Fruit fly (Drosophila melanogaster) whole organism, embryonic: Measurements from ENCODE around the gene CG8191.

Experiments
- CG10267 ChIP-seq: fragments of 200-800 bp; sonication (Bioruptor generic); optimal IDR thresholded peaks from 2 replicates; lab custom pipeline; 2018; ENCODE audit warnings: missing biosample characterization, mild to moderate bottlenecking, missing genetic modification characterization, moderate library complexity
- CG10321 ChIP-seq: fragments of 200-800 bp; sonication (Bioruptor generic); IDR thresholded peaks from 2 replicates; pipeline ENCODE4 v1.3.6; 2022; ENCODE audit warnings: missing biosample characterization, missing genetic modification characterization
- CG11695 ChIP-seq: fragments of 200-800 bp; sonication (Bioruptor generic); IDR thresholded peaks from 3 replicates; pipeline ENCODE4 v1.3.6; 2022; ENCODE audit warnings: missing biosample characterization, missing genetic modification characterization
- CG12391 ChIP-seq: fragments of 200-800 bp; sonication (Bioruptor generic); optimal IDR thresholded peaks from 3 replicates; lab custom pipeline; 2018; ENCODE audit warnings: missing biosample characterization, mild to moderate bottlenecking, missing genetic modification characterization, moderate library complexity
- CG13287 ChIP-seq: fragments of 200-800 bp; sonication (Bioruptor generic); IDR thresholded peaks from 2 replicates; pipeline ENCODE4 v1.3.6; 2022; ENCODE audit warnings: missing biosample characterization, missing genetic modification characterization; ENCODE audit not compliant: partially characterized antibody
- CG13624 ChIP-seq: fragments of 200-800 bp; sonication (Bioruptor generic); optimal IDR thresholded peaks from 2 replicates; lab custom pipeline; 2016; ENCODE audit warnings: missing biosample characterization, missing genetic modification characterization
- CG15514 ChIP-seq: fragments of 200-800 bp; sonication (Bioruptor generic); optimal IDR thresholded peaks from 3 replicates; lab custom pipeline; 2017; ENCODE audit warnings: missing biosample characterization, missing genetic modification characterization, mild to moderate bottlenecking, moderate library complexity, missing genetic modification reagents
- CG1603 ChIP-seq: fragments of 200-800 bp; sonication (Bioruptor generic); optimal IDR thresholded peaks from 2 replicates; lab custom pipeline; 2019; ENCODE audit warnings: missing biosample characterization, mild to moderate bottlenecking, missing genetic modification characterization, moderate library complexity
- CG17385 ChIP-seq: fragments of 200-800 bp; sonication (Bioruptor generic); optimal IDR thresholded peaks from 3 replicates; lab custom pipeline; 2018; ENCODE audit warnings: missing biosample characterization, mild to moderate bottlenecking, missing genetic modification characterization
- CG18011 ChIP-seq: fragments of 200-800 bp; sonication (Bioruptor generic); optimal IDR thresholded peaks from 2 replicates; lab custom pipeline; 2017; ENCODE audit warnings: missing biosample characterization, missing genetic modification characterization, mild to moderate bottlenecking, moderate library complexity, missing genotype
- CG31224 ChIP-seq: fragments of 200-800 bp; sonication (Bioruptor generic); IDR thresholded peaks from 2 replicates; pipeline ENCODE4 v1.3.6; 2022; ENCODE audit warnings: missing biosample characterization, missing genetic modification characterization
- CG3281 ChIP-seq: fragments of 200-800 bp; sonication (Bioruptor generic); optimal IDR thresholded peaks from 3 replicates; lab custom pipeline; 2017; ENCODE audit warnings: missing biosample characterization, mild to moderate bottlenecking, missing genetic modification characterization
- CG34422 ChIP-seq: fragments of 200-800 bp; sonication (Bioruptor generic); IDR thresholded peaks from 3 replicates; pipeline ENCODE4 v1.3.6; 2022; ENCODE audit warnings: missing biosample characterization, missing genetic modification characterization
- CG42726 ChIP-seq: fragments of 200-800 bp; sonication (Bioruptor generic); IDR thresholded peaks from 2 replicates; pipeline ENCODE4 v1.3.6; 2022; ENCODE audit warnings: missing biosample characterization, missing genetic modification characterization; ENCODE audit not compliant: partially characterized antibody
- CG4424 ChIP-seq: fragments of 200-800 bp; sonication (Bioruptor generic); optimal IDR thresholded peaks from 3 replicates; lab custom pipeline; 2016; ENCODE audit warnings: missing biosample characterization, missing genetic modification characterization
- CG4617 ChIP-seq: fragments of 200-800 bp; sonication (Bioruptor generic); optimal IDR thresholded peaks from 3 replicates; lab custom pipeline; 2016; ENCODE audit warnings: missing biosample characterization, missing genetic modification characterization, borderline replicate concordance
- CG7357 ChIP-seq: fragments of 200-800 bp; sonication (Bioruptor generic); IDR thresholded peaks from 3 replicates; pipeline ENCODE4 v1.3.6; 2022; ENCODE audit warnings: missing biosample characterization, missing genetic modification characterization
- CG9797 ChIP-seq: fragments of 200-800 bp; sonication (Bioruptor generic); optimal IDR thresholded peaks from 3 replicates; lab custom pipeline; 2018; ENCODE audit warnings: missing biosample characterization, mild to moderate bottlenecking, missing genetic modification characterization
- D19A ChIP-seq: fragments of 200-800 bp; optimal IDR thresholded peaks from 3 replicates; lab custom pipeline; 2019; ENCODE audit warnings: missing biosample characterization, mild to moderate bottlenecking, missing genetic modification characterization, moderate library complexity
- Elba2 ChIP-seq: fragments of 200-800 bp; sonication (Bioruptor generic); optimal IDR thresholded peaks from 3 replicates; lab custom pipeline; 2016; ENCODE audit warnings: missing biosample characterization, missing genetic modification characterization
- Ets97D ChIP-seq: fragments of 200-800 bp; sonication (Bioruptor generic); optimal IDR thresholded peaks from 3 replicates; lab custom pipeline; 2016; ENCODE audit warnings: missing biosample characterization, missing genetic modification characterization
- MESR4 ChIP-seq: fragments of 200-800 bp; sonication (Bioruptor generic); optimal IDR thresholded peaks from 2 replicates; lab custom pipeline; 2018; ENCODE audit warnings: missing biosample characterization, mild to moderate bottlenecking, missing genetic modification characterization, moderate library complexity
- Meics ChIP-seq: fragments of 200-800 bp; sonication (Bioruptor generic); optimal IDR thresholded peaks from 2 replicates; lab custom pipeline; 2017; ENCODE audit warnings: missing biosample characterization, mild to moderate bottlenecking, missing genetic modification characterization
- Myb ChIP-seq: fragments of 200-800 bp; sonication (Bioruptor generic); optimal IDR thresholded peaks from 2 replicates; lab custom pipeline; 2016; ENCODE audit warnings: missing biosample characterization, missing genetic modification characterization
- Opbp ChIP-seq: fragments of 200-800 bp; sonication (Bioruptor generic); IDR thresholded peaks from 3 replicates; pipeline ENCODE4 v1.3.6; 2022; ENCODE audit warnings: missing biosample characterization, missing genetic modification characterization; ENCODE audit not compliant: partially characterized antibody
- Rfx ChIP-seq: fragments of 200-800 bp; sonication (Bioruptor generic); IDR thresholded peaks from 2 replicates; pipeline ENCODE4 v1.3.6; 2022; ENCODE audit warnings: missing biosample characterization, missing genetic modification characterization
- Sin3A ChIP-seq: fragments of >200 bp; optimal IDR thresholded peaks from 2 replicates; lab custom pipeline; 2018
- Sry-β ChIP-seq: fragments of 200-800 bp; sonication (Bioruptor generic); optimal IDR thresholded peaks from 2 replicates; lab custom pipeline; 2018; ENCODE audit warnings: missing biosample characterization, mild to moderate bottlenecking, missing genetic modification characterization, moderate library complexity
- YL-1 ChIP-seq: fragments of 200-800 bp; sonication (Bioruptor generic); optimal IDR thresholded peaks from 3 replicates; lab custom pipeline; 2017; ENCODE audit warnings: missing biosample characterization, mild to moderate bottlenecking, missing genetic modification characterization
- bigmax ChIP-seq: fragments of 200-800 bp; sonication (Bioruptor generic); optimal IDR thresholded peaks from 2 replicates; lab custom pipeline; 2018; ENCODE audit warnings: missing biosample characterization, mild to moderate bottlenecking, missing genetic modification characterization
- dmrt11E ChIP-seq: fragments of 200-800 bp; sonication (Bioruptor generic); optimal IDR thresholded peaks from 3 replicates; lab custom pipeline; 2018; ENCODE audit warnings: missing biosample characterization, mild to moderate bottlenecking, missing genetic modification characterization, moderate library complexity
- hkb ChIP-seq, 2 experiments: fragments of 200-800 bp in 1 of 2; fragments of >200 bp in 1 of 2; sonication (Bioruptor generic) in 1 of 2; IDR thresholded peaks in 1 of 2; optimal IDR thresholded peaks in 1 of 2; 2 replicates each; pipeline versions ENCODE4 v1.3.6 to Lab custom; 2017 to 2022; ENCODE audit warnings: missing biosample characterization in 1 of 2, missing genetic modification characterization in 1 of 2
- ind ChIP-seq: fragments of 200-800 bp; sonication (Bioruptor generic); optimal IDR thresholded peaks from 3 replicates; lab custom pipeline; 2016; ENCODE audit warnings: missing biosample characterization, missing genetic modification characterization
- inv ChIP-seq: fragments of 200-800 bp; sonication (Bioruptor generic); IDR thresholded peaks from 2 replicates; pipeline ENCODE4 v1.3.6; 2022; ENCODE audit warnings: missing biosample characterization, missing genetic modification characterization; ENCODE audit not compliant: partially characterized antibody
- jumu ChIP-seq: fragments of 200-800 bp; sonication (Bioruptor generic); optimal IDR thresholded peaks from 3 replicates; lab custom pipeline; 2016; ENCODE audit warnings: missing biosample characterization, missing genetic modification characterization
- kay ChIP-seq: fragments of 200-800 bp; sonication (Bioruptor generic); optimal IDR thresholded peaks from 2 replicates; lab custom pipeline; 2016; ENCODE audit warnings: missing biosample characterization, missing genetic modification characterization
- knrl ChIP-seq: fragments of 200-800 bp; sonication (Bioruptor generic); IDR thresholded peaks from 3 replicates; pipeline ENCODE4 v1.3.6; 2022; ENCODE audit warnings: missing biosample characterization, missing genetic modification characterization; ENCODE audit not compliant: partially characterized antibody
- lab ChIP-seq: fragments of 200-800 bp; sonication (Bioruptor generic); optimal IDR thresholded peaks from 3 replicates; lab custom pipeline; 2017; ENCODE audit warnings: missing biosample characterization, missing genetic modification characterization, mild to moderate bottlenecking, moderate library complexity, missing genetic modification reagents
- lov ChIP-seq, 2 experiments: fragments of 200-800 bp in 1 of 2; fragments of >200 bp in 1 of 2; sonication (Bioruptor generic) in 1 of 2; IDR thresholded peaks in 1 of 2; optimal IDR thresholded peaks in 1 of 2; 2 replicates in 1 of 2; 3 replicates in 1 of 2; pipeline versions ENCODE4 v1.3.6 to Lab custom; 2017 to 2022; ENCODE audit warnings: missing biosample characterization in 1 of 2, missing genetic modification characterization in 1 of 2
- mld ChIP-seq: fragments of 200-800 bp; sonication (Bioruptor generic); IDR thresholded peaks from 3 replicates; pipeline ENCODE4 v1.3.6; 2022; ENCODE audit warnings: missing biosample characterization, missing genetic modification characterization; ENCODE audit not compliant: partially characterized antibody
- phol ChIP-seq: fragments of 200-800 bp; sonication (Bioruptor generic); optimal IDR thresholded peaks from 3 replicates; lab custom pipeline; 2018; ENCODE audit warnings: missing biosample characterization, mild to moderate bottlenecking, missing genetic modification characterization, moderate library complexity
- row ChIP-seq: fragments of 200-800 bp; sonication (Bioruptor generic); IDR thresholded peaks from 3 replicates; pipeline ENCODE4 v1.3.6; 2022; ENCODE audit warnings: missing biosample characterization, missing genetic modification characterization
- sens ChIP-seq: fragments of 200-800 bp; sonication (Bioruptor generic); peaks from one replicate; lab custom pipeline; 2016; ENCODE audit warnings: missing biosample characterization, missing genetic modification characterization
- slbo ChIP-seq: fragments of 200-800 bp; sonication (Bioruptor generic); IDR thresholded peaks from 2 replicates; pipeline ENCODE4 v1.3.6; 2022; ENCODE audit warnings: missing biosample characterization, missing genetic modification characterization
- sob ChIP-seq: fragments of 200-800 bp; sonication (Bioruptor generic); IDR thresholded peaks from 2 replicates; pipeline ENCODE4 v1.3.6; 2022; ENCODE audit warnings: missing biosample characterization, missing genetic modification characterization
- tin ChIP-seq: fragments of 200-800 bp; sonication (Bioruptor generic); optimal IDR thresholded peaks from 3 replicates; lab custom pipeline; 2016; ENCODE audit warnings: missing biosample characterization, missing genetic modification characterization

Gene CG8191

dm6 chrX:15745905-15746681 is 14.1 kb downstream of the CG8191 start, which contains the start of the genes CG8944 and CCT6 (continued):
- TF ChIP-seq CG9797 (GFP tag; lab: Kevin White, UChicago) (peak; percentile 28), Ets97D (GFP tag; lab: Kevin White, UChicago) (peak; percentile 17), CG11695 (no peak), CG15514 (GFP tag; lab: Kevin White, UChicago) (peak; percentile 30), slbo (GFP tag; lab: Robert Waterston, UW) (peak; percentile 50), CG12391 (peak; percentile 59), CG10321 (GFP tag; lab: Robert Waterston, UW) (no peak), CG42726 (GFP tag; lab: Robert Waterston, UW) (no peak), Myb (GFP tag; lab: Kevin White, UChicago) (no peak), Sry-β (GFP tag; lab: Kevin White, UChicago) (peak; percentile 83), dmrt11E (tag; lab: Kevin White, UChicago) (no peak), row (GFP tag; lab: Robert Waterston, UW) (peak; percentile 77), knrl (GFP tag; lab: Robert Waterston, UW) (0 out of 3 replicates have a peak, but pooled peaks have one; percentile 42), inv (GFP tag; lab: Robert Waterston, UW) (0 out of 2 replicates have a peak, but pooled peaks have one; percentile 33), CG3281 (GFP tag; lab: Kevin White, UChicago) (no peak), CG1603 (tag; lab: Kevin White, UChicago) (peak; percentile 20), sens (GFP tag; lab: Kevin White, UChicago) (peak; percentile 64), CG13287 (GFP tag; lab: Robert Waterston, UW) (0 out of 2 replicates have a peak, but pooled peaks have one; percentile 28), Rfx (GFP tag; lab: Robert Waterston, UW) (peak; percentile 57), jumu (GFP tag; lab: Kevin White, UChicago) (no peak), CG10267 (tag; lab: Kevin White, UChicago) (peak; percentile 40), sob (no peak), tin (GFP tag; lab: Kevin White, UChicago) (peak; percentile 14), CG4424 (GFP tag; lab: Kevin White, UChicago) (peak; percentile 1), D19A (peak; percentile 17), ind (GFP tag; lab: Kevin White, UChicago) (peak; percentile 20)

- peak; percentile 96 for TF ChIP-seq bigmax (GFP tag; lab: Kevin White, UChicago)
- TF ChIP-seq MESR4 (GFP tag; lab: Kevin White, UChicago): peak; percentile 80
- no peak for TF ChIP-seq Meics
- no peak for TF ChIP-seq hkb (optimal IDR thresholded peaks at IDR 0.05; lab: Kevin White, UChicago)
- TF ChIP-seq hkb (GFP tag; IDR thresholded peaks at IDR 0.05; lab: Robert Waterston, UW): no peak
- TF ChIP-seq phol: no peak
- 0 out of 3 replicates have a peak, but pooled peaks have one; percentile 23 for TF ChIP-seq mld
- no peak for TF ChIP-seq lab (GFP tag; lab: Kevin White, UChicago)
- TF ChIP-seq CG11695: no peak
- no peak for TF ChIP-seq CG31224 (GFP tag; lab: Robert Waterston, UW)
- TF ChIP-seq CG4617 (GFP tag; lab: Kevin White, UChicago): peak; percentile 55
- no peak for TF ChIP-seq CG7357 (GFP tag; lab: Robert Waterston, UW)
- TF ChIP-seq CG18011: no peak
- TF ChIP-seq YL-1 (GFP tag; lab: Kevin White, UChicago): peak; percentile 49
- TF ChIP-seq Elba2 (GFP tag; lab: Kevin White, UChicago): peak; percentile 69
- TF ChIP-seq Opbp (GFP tag; lab: Robert Waterston, UW): peak; percentile 19; the same call in 1 of the 3 replicates
- TF ChIP-seq CG34422 (GFP tag; lab: Robert Waterston, UW): peak; percentile 50; the same call in 1 of the 3 replicates
- TF ChIP-seq CG9797 (GFP tag; lab: Kevin White, UChicago): peak; percentile 8
- TF ChIP-seq Sin3A: peak; percentile 66
- TF ChIP-seq CG17385 (GFP tag; lab: Kevin White, UChicago): no peak
- peak; percentile 76 for TF ChIP-seq kay (GFP tag; lab: Kevin White, UChicago)
- TF ChIP-seq CG13624 (GFP tag; lab: Kevin White, UChicago): peak; percentile 0
- TF ChIP-seq lov (optimal IDR thresholded peaks at IDR 0.05; lab: Kevin White, UChicago): no peak
- TF ChIP-seq lov (GFP tag; IDR thresholded peaks at IDR 0.05; lab: Robert Waterston, UW): no peak
Observed at dm6 chrX:15746682-15747196, 14.8 kb downstream of the CG8191 start.
